Fruit fly (Drosophila melanogaster) whole organism, embryonic: ENCODE data around the gene CG5618.

Experiments used
- ATbp ChIP-seq: fragments of 200-800 bp; sonication (Bioruptor generic); optimal IDR thresholded peaks from 2 replicates; lab custom pipeline; 2017; ENCODE audit warnings: missing biosample characterization, mild to moderate bottlenecking, missing genetic modification characterization, missing genetic modification reagents
- Bgb ChIP-seq: fragments of 200-800 bp; sonication (Bioruptor generic); IDR thresholded peaks from 2 replicates; pipeline ENCODE4 v1.3.6; 2022; ENCODE audit warnings: missing biosample characterization, missing genetic modification characterization; ENCODE audit not compliant: partially characterized antibody
- CG10366 ChIP-seq: fragments of 200-800 bp; sonication (Bioruptor generic); IDR thresholded peaks from 2 replicates; pipeline ENCODE4 v1.3.6; 2022; ENCODE audit warnings: missing biosample characterization, missing genetic modification characterization
- CG12769 ChIP-seq: fragments of 200-800 bp; sonication (Bioruptor generic); optimal IDR thresholded peaks from 2 replicates; lab custom pipeline; 2019; ENCODE audit warnings: missing biosample characterization, mild to moderate bottlenecking, missing genetic modification characterization, moderate library complexity
- CG13424 ChIP-seq: fragments of 200-800 bp; sonication (Bioruptor generic); optimal IDR thresholded peaks from 2 replicates; lab custom pipeline; 2019; ENCODE audit warnings: missing biosample characterization, mild to moderate bottlenecking, missing genetic modification characterization, moderate library complexity
- CG15479 ChIP-seq: fragments of 200-800 bp; sonication (Bioruptor generic); optimal IDR thresholded peaks from 3 replicates; lab custom pipeline; 2019; ENCODE audit warnings: missing biosample characterization, mild to moderate bottlenecking, missing genetic modification characterization, moderate library complexity
- CG1832 ChIP-seq: fragments of 200-800 bp; sonication (Bioruptor generic); optimal IDR thresholded peaks from 2 replicates; lab custom pipeline; 2017; ENCODE audit warnings: missing biosample characterization, mild to moderate bottlenecking, missing genetic modification characterization, inconsistent platforms
- CG18619 ChIP-seq: fragments of 200-800 bp; sonication (Bioruptor generic); optimal IDR thresholded peaks from 3 replicates; lab custom pipeline; 2017; ENCODE audit warnings: missing biosample characterization, mild to moderate bottlenecking, missing genetic modification characterization
- CG3163 ChIP-seq: fragments of 200-800 bp; sonication (Bioruptor generic); optimal IDR thresholded peaks from 3 replicates; lab custom pipeline; 2016; ENCODE audit warnings: missing biosample characterization, missing genetic modification characterization
- CG3281 ChIP-seq: fragments of 200-800 bp; sonication (Bioruptor generic); optimal IDR thresholded peaks from 3 replicates; lab custom pipeline; 2017; ENCODE audit warnings: missing biosample characterization, mild to moderate bottlenecking, missing genetic modification characterization
- CG33213 ChIP-seq: fragments of 200-800 bp; sonication (Bioruptor generic); optimal IDR thresholded peaks from 3 replicates; lab custom pipeline; 2016; ENCODE audit warnings: missing biosample characterization, missing genetic modification characterization
- CG34376 ChIP-seq: fragments of 200-800 bp; sonication (Bioruptor generic); optimal IDR thresholded peaks from 2 replicates; lab custom pipeline; 2018; ENCODE audit warnings: missing biosample characterization, mild to moderate bottlenecking, missing genetic modification characterization
- CG6791 ChIP-seq: fragments of 200-800 bp; sonication (Bioruptor generic); IDR thresholded peaks from 3 replicates; pipeline ENCODE4 v1.3.6; 2022; ENCODE audit warnings: missing biosample characterization, missing genetic modification characterization; ENCODE audit not compliant: partially characterized antibody
- D19B ChIP-seq: fragments of 200-800 bp; sonication (Bioruptor generic); optimal IDR thresholded peaks from 2 replicates; lab custom pipeline; 2017; ENCODE audit warnings: missing biosample characterization, mild to moderate bottlenecking, missing genetic modification characterization
- Dll ChIP-seq: fragments of 200-800 bp; sonication (Bioruptor generic); IDR thresholded peaks from 4 replicates; pipeline ENCODE4 v1.3.6; 2022; ENCODE audit warnings: missing biosample characterization, missing genetic modification characterization; ENCODE audit not compliant: partially characterized antibody
- Ets65A ChIP-seq: fragments of 200-800 bp; sonication (Bioruptor generic); peaks from one replicate; lab custom pipeline; 2016; ENCODE audit warnings: missing biosample characterization, missing genetic modification characterization
- H2.0 ChIP-seq: fragments of 200-800 bp; sonication (Bioruptor generic); IDR thresholded peaks from 2 replicates; pipeline ENCODE4 v1.3.6; 2022; ENCODE audit warnings: missing biosample characterization, missing genetic modification characterization
- HLHmδ ChIP-seq: fragments of 200-800 bp; sonication (Bioruptor generic); optimal IDR thresholded peaks from 2 replicates; lab custom pipeline; 2018; ENCODE audit warnings: missing biosample characterization, mild to moderate bottlenecking, missing genetic modification characterization, moderate library complexity
- Jarid2 ChIP-seq: fragments of 200-800 bp; sonication (Bioruptor generic); optimal IDR thresholded peaks from 3 replicates; lab custom pipeline; 2017; ENCODE audit warnings: mild to moderate bottlenecking, missing biosample characterization, missing genetic modification reagents, missing genetic modification characterization
- Max ChIP-seq: fragments of 200-800 bp; sonication (Bioruptor generic); optimal IDR thresholded peaks from 2 replicates; lab custom pipeline; 2016; ENCODE audit warnings: missing biosample characterization, mild to moderate bottlenecking, missing genetic modification characterization
- Oaz ChIP-seq: fragments of 200-800 bp; sonication (Bioruptor generic); IDR thresholded peaks from 2 replicates; pipeline ENCODE4 v1.3.6; 2022; ENCODE audit warnings: missing biosample characterization, missing genetic modification characterization
- Opbp ChIP-seq: fragments of 200-800 bp; sonication (Bioruptor generic); IDR thresholded peaks from 3 replicates; pipeline ENCODE4 v1.3.6; 2022; ENCODE audit warnings: missing biosample characterization, missing genetic modification characterization; ENCODE audit not compliant: partially characterized antibody
- Ravus ChIP-seq: fragments of 200-800 bp; sonication (Bioruptor generic); IDR thresholded peaks from 2 replicates; pipeline ENCODE4 v1.3.6; 2022; ENCODE audit warnings: missing biosample characterization, missing genetic modification characterization
- Sry-δ ChIP-seq: fragments of 200-800 bp; sonication (Bioruptor generic); optimal IDR thresholded peaks from 2 replicates; lab custom pipeline; 2016; ENCODE audit warnings: missing biosample characterization, missing genetic modification characterization
- amos ChIP-seq: fragments of 200-800 bp; sonication (Bioruptor generic); IDR thresholded peaks from 2 replicates; pipeline ENCODE4 v1.3.6; 2022; ENCODE audit warnings: missing biosample characterization, missing genetic modification characterization; ENCODE audit not compliant: partially characterized antibody
- ase ChIP-seq: fragments of 200-800 bp; sonication (Bioruptor generic); IDR thresholded peaks from 3 replicates; pipeline ENCODE4 v1.3.6; 2022; ENCODE audit warnings: missing biosample characterization, missing genetic modification characterization
- bbx ChIP-seq: fragments of 200-800 bp; sonication (Bioruptor generic); IDR thresholded peaks from 2 replicates; pipeline ENCODE4 v1.3.6; 2022; ENCODE audit warnings: missing biosample characterization, missing genetic modification characterization; ENCODE audit not compliant: partially characterized antibody
- cg ChIP-seq: fragments of 200-800 bp; sonication (Bioruptor generic); optimal IDR thresholded peaks from 3 replicates; lab custom pipeline; 2019; ENCODE audit warnings: missing biosample characterization, mild to moderate bottlenecking, missing genetic modification characterization, moderate library complexity
- dmrt11E ChIP-seq: fragments of 200-800 bp; sonication (Bioruptor generic); optimal IDR thresholded peaks from 3 replicates; lab custom pipeline; 2018; ENCODE audit warnings: missing biosample characterization, mild to moderate bottlenecking, missing genetic modification characterization, moderate library complexity
- emc ChIP-seq: fragments of 200-800 bp; sonication (Bioruptor generic); optimal IDR thresholded peaks from 2 replicates; lab custom pipeline; 2016; ENCODE audit warnings: missing biosample characterization, missing genetic modification characterization
- ken ChIP-seq: fragments of 200-800 bp; sonication (Bioruptor generic); IDR thresholded peaks from 3 replicates; pipeline ENCODE4 v1.3.6; 2022; ENCODE audit warnings: missing biosample characterization, missing genetic modification characterization
- lola ChIP-seq, 3 experiments: fragments of >200 bp in 2 of 3; fragments of 200-800 bp in 1 of 3; sonication (Bioruptor generic) in 1 of 3; optimal IDR thresholded peaks; 2 replicates each; lab custom pipeline; 2017 to 2019; ENCODE audit warnings: missing biosample characterization in 3 of 3, missing genetic modification characterization in 3 of 3, mild to moderate bottlenecking in 1 of 3, moderate library complexity in 1 of 3
- maf-S ChIP-seq: fragments of 200-800 bp; sonication (Bioruptor generic); optimal IDR thresholded peaks from 2 replicates; lab custom pipeline; 2016; ENCODE audit warnings: missing biosample characterization, missing genetic modification characterization
- p53 ChIP-seq: fragments of 200-800 bp; sonication (Bioruptor generic); optimal IDR thresholded peaks from 2 replicates; lab custom pipeline; 2016; ENCODE audit warnings: missing biosample characterization, missing genetic modification characterization
- pzg ChIP-seq: fragments of 200-800 bp; sonication (Bioruptor generic); optimal IDR thresholded peaks from 3 replicates; lab custom pipeline; 2018; ENCODE audit warnings: missing biosample characterization, mild to moderate bottlenecking, missing genetic modification characterization, moderate library complexity
- run ChIP-seq: fragments of 200-800 bp; sonication (Bioruptor generic); optimal IDR thresholded peaks from 3 replicates; lab custom pipeline; 2018; ENCODE audit warnings: missing biosample characterization, mild to moderate bottlenecking, missing genetic modification characterization
- sd ChIP-seq: fragments of 200-800 bp; sonication (Bioruptor generic); optimal IDR thresholded peaks from 3 replicates; lab custom pipeline; 2018; ENCODE audit warnings: missing biosample characterization, mild to moderate bottlenecking, missing genetic modification characterization, moderate library complexity
- sens ChIP-seq: fragments of 200-800 bp; sonication (Bioruptor generic); peaks from one replicate; lab custom pipeline; 2016; ENCODE audit warnings: missing biosample characterization, missing genetic modification characterization
- sim ChIP-seq: fragments of 200-800 bp; sonication (Bioruptor generic); IDR thresholded peaks from 2 replicates; pipeline ENCODE4 v1.3.6; 2022; ENCODE audit warnings: missing biosample characterization, missing genetic modification characterization
- slou ChIP-seq: fragments of 200-800 bp; sonication (Bioruptor generic); optimal IDR thresholded peaks from 3 replicates; lab custom pipeline; 2016; ENCODE audit warnings: missing biosample characterization, missing genetic modification characterization
- tap ChIP-seq: fragments of 200-800 bp; optimal IDR thresholded peaks from 3 replicates; lab custom pipeline; 2019; ENCODE audit warnings: missing biosample characterization, mild to moderate bottlenecking, missing genetic modification characterization, moderate library complexity
- vvl ChIP-seq: fragments of 200-800 bp; sonication (Bioruptor generic); IDR thresholded peaks from 2 replicates; pipeline ENCODE4 v1.3.6; 2022; ENCODE audit warnings: missing biosample characterization, missing genetic modification characterization
- z ChIP-seq: fragments of 200-800 bp; sonication (Bioruptor generic); IDR thresholded peaks from 3 replicates; pipeline ENCODE4 v1.3.6; 2022; ENCODE audit warnings: missing biosample characterization, missing genetic modification characterization

Gene CG5618

dm6 chr3L:20366074-20366473 lies 12.8 kb downstream of the CG5618 start (continued):
- TF ChIP-seq D19B (GFP tag; lab: Kevin White, UChicago) (peak; percentile 42), CG15479 (GFP tag; lab: Kevin White, UChicago) (peak; percentile 73), CG34376 (GFP tag; lab: Kevin White, UChicago) (peak; percentile 85)

dm6 chr3L:20366674-20367372 lies 13.6 kb downstream of the CG5618 start, which contains the start of the genes Toll-9 and in:
TSS of gene Toll-9 (minus strand) at chr3L:20366724.
TSS of gene in (plus strand) at chr3L:20367198.
- TF ChIP-seq sim (GFP tag; lab: Robert Waterston, UW), result no peak
- peak; percentile 41; the same call in 1 of the 2 replicates for TF ChIP-seq bbx (GFP tag; lab: Robert Waterston, UW)
- no peak for TF ChIP-seq pzg (GFP tag; lab: Kevin White, UChicago)
- TF ChIP-seq amos (GFP tag; lab: Robert Waterston, UW), result peak; percentile 15; the same call in 1 of the 2 replicates
- peak; percentile 51 for TF ChIP-seq HLHmδ (GFP tag; lab: Kevin White, UChicago)
- TF ChIP-seq CG1832, result no peak
- TF ChIP-seq Max (GFP tag; lab: Kevin White, UChicago), result no peak
- TF ChIP-seq CG33213 (GFP tag; lab: Kevin White, UChicago), result no peak
- 0 out of 4 replicates have a peak, but pooled peaks have one; percentile 12 for TF ChIP-seq Dll
- no peak for TF ChIP-seq p53
- peak; percentile 58; the same call in 2 of the 3 replicates for TF ChIP-seq CG6791 (GFP tag; lab: Robert Waterston, UW)
- no peak for TF ChIP-seq tap (tag; lab: Kevin White, UChicago)
- TF ChIP-seq slou (GFP tag; lab: Kevin White, UChicago), result no peak
- no peak for TF ChIP-seq CG10366 (GFP tag; lab: Robert Waterston, UW)
- no peak for TF ChIP-seq Opbp
- TF ChIP-seq maf-S (GFP tag; lab: Kevin White, UChicago), result no peak
- TF ChIP-seq CG13424 (tag; lab: Kevin White, UChicago), result no peak
- no peak for TF ChIP-seq Sry-δ (GFP tag; lab: Kevin White, UChicago)
- no peak for TF ChIP-seq Ravus (GFP tag; lab: Robert Waterston, UW)
- TF ChIP-seq ATbp (GFP tag; lab: Kevin White, UChicago), result no peak
- peak; percentile 92 for TF ChIP-seq CG12769 (tag; lab: Kevin White, UChicago)
- peak; percentile 27 for TF ChIP-seq Ets65A (GFP tag; lab: Kevin White, UChicago)
- no peak for TF ChIP-seq H2.0 (GFP tag; lab: Robert Waterston, UW)
- TF ChIP-seq vvl (GFP tag; lab: Robert Waterston, UW), result 0 out of 2 replicates have a peak, but pooled peaks have one; percentile 10
- no peak for TF ChIP-seq cg (GFP tag; lab: Kevin White, UChicago)
- no peak for TF ChIP-seq run
- peak; percentile 98 for TF ChIP-seq z
- no peak for TF ChIP-seq CG34376 (GFP tag; lab: Kevin White, UChicago)
- no peak for TF ChIP-seq Oaz (GFP tag; lab: Robert Waterston, UW)
- peak; percentile 59 for TF ChIP-seq sens
- peak; percentile 15; the same call in 1 of the 2 replicates for TF ChIP-seq Bgb
- TF ChIP-seq dmrt11E (tag; lab: Kevin White, UChicago), result no peak
- TF ChIP-seq sd (tag; lab: Kevin White, UChicago), result peak; percentile 51
- TF ChIP-seq CG3281 (GFP tag; lab: Kevin White, UChicago), result no peak
- no peak for TF ChIP-seq emc
- no peak for TF ChIP-seq ase
- peak; percentile 71 for TF ChIP-seq CG3163 (GFP tag; lab: Kevin White, UChicago)
- TF ChIP-seq CG18619, result no peak
- TF ChIP-seq lola (GFP tag; optimal IDR thresholded peaks at IDR 0.05; lab: Kevin White, UChicago), result no peak
- no peak for TF ChIP-seq ken
- TF ChIP-seq Jarid2 (GFP tag; lab: Kevin White, UChicago), result peak; percentile 50
